Worm (Caenorhabditis elegans) whole organism, L3 larva: ENCODE measurements around the gene bcmo-2.
A peak's percentile ranks its signal among the peaks of the same experiment; 100 is the strongest.

ENCODE experiments used
- R02D3.7 ChIP-seq: fragments of 150-350 bp; optimal IDR thresholded peaks from 2 replicates; lab custom pipeline; 2014; ENCODE audit warnings: missing biosample characterization, missing genetic modification characterization
- ZK546.5 ChIP-seq: sonication (generic microtip); optimal IDR thresholded peaks from 2 replicates; lab custom pipeline; 2017; ENCODE audit warnings: missing biosample characterization, missing genetic modification characterization
- ceh-16 ChIP-seq: sonication (generic microtip); optimal IDR thresholded peaks from 2 replicates; lab custom pipeline; 2017; ENCODE audit warnings: missing biosample characterization, missing genetic modification characterization
- ceh-82 ChIP-seq: fragments of 150-350 bp; optimal IDR thresholded peaks from 2 replicates; lab custom pipeline; 2014; ENCODE audit warnings: missing biosample characterization, missing genetic modification characterization
- daf-12 ChIP-seq: fragments of 150-350 bp; optimal IDR thresholded peaks from 2 replicates; lab custom pipeline; 2014; ENCODE audit warnings: missing biosample characterization, missing genetic modification reagents, missing genetic modification characterization
- egl-5 ChIP-seq: fragments of 150-350 bp; optimal IDR thresholded peaks from 2 replicates; lab custom pipeline; 2017; ENCODE audit warnings: missing biosample characterization, missing genetic modification reagents, missing genetic modification characterization, inconsistent platforms
- elt-1 ChIP-seq: fragments of 150-350 bp; optimal IDR thresholded peaks from 2 replicates; lab custom pipeline; 2014; ENCODE audit warnings: missing biosample characterization, missing genetic modification characterization
- elt-2 ChIP-seq: sonication (generic microtip); optimal IDR thresholded peaks from 2 replicates; lab custom pipeline; 2016; ENCODE audit warnings: missing genetic modification reagents, mild to moderate bottlenecking, missing genetic modification characterization, missing compliant biosample characterization
- elt-3 ChIP-seq, 3 experiments: fragments of 150-350 bp in 1 of 3; sonication (generic microtip) in 2 of 3; optimal IDR thresholded peaks; 2 replicates in 2 of 3; 4 replicates in 1 of 3; lab custom pipeline; 2014 to 2017; ENCODE audit warnings: missing biosample characterization in 3 of 3, missing genetic modification characterization in 3 of 3
- fkh-2 ChIP-seq: fragments of 150-350 bp; optimal IDR thresholded peaks from 2 replicates; lab custom pipeline; 2014; ENCODE audit warnings: missing biosample characterization, missing genetic modification reagents, missing genetic modification characterization
- lin-15B ChIP-seq: fragments of 150-350 bp; optimal IDR thresholded peaks from 2 replicates; lab custom pipeline; 2014; ENCODE audit warnings: missing biosample characterization, missing genetic modification characterization
- lin-39 ChIP-seq: fragments of 150-350 bp; optimal IDR thresholded peaks from 2 replicates; lab custom pipeline; 2018; ENCODE audit warnings: missing biosample characterization, missing genetic modification reagents, missing genetic modification characterization
- mdl-1 ChIP-seq: fragments of 150-350 bp; optimal IDR thresholded peaks from 2 replicates; lab custom pipeline; 2014; ENCODE audit warnings: missing biosample characterization, missing genetic modification characterization
- mml-1 ChIP-seq: fragments of 150-350 bp; sonication (generic microtip); optimal IDR thresholded peaks from 3 replicates; lab custom pipeline; 2014; ENCODE audit warnings: missing biosample characterization, missing genetic modification characterization
- nfya-1 ChIP-seq: sonication (generic microtip); optimal IDR thresholded peaks from 2 replicates; lab custom pipeline; 2017; ENCODE audit warnings: missing genetic modification characterization, mild to moderate bottlenecking, missing compliant biosample characterization, antibody characterized with exemption, moderate library complexity; ENCODE audit not compliant: insufficient read depth
- nhr-12 ChIP-seq: fragments of 150-350 bp; optimal IDR thresholded peaks from 2 replicates; lab custom pipeline; 2014; ENCODE audit warnings: missing biosample characterization, missing genetic modification characterization
- nhr-23 ChIP-seq: fragments of 150-350 bp; optimal IDR thresholded peaks from 2 replicates; lab custom pipeline; 2014; ENCODE audit warnings: missing biosample characterization, missing genetic modification reagents, missing genetic modification characterization
- nhr-237 ChIP-seq: fragments of 150-350 bp; optimal IDR thresholded peaks from 2 replicates; lab custom pipeline; 2014; ENCODE audit warnings: missing biosample characterization, missing genetic modification characterization
- nhr-25 ChIP-seq: sonication (generic microtip); optimal IDR thresholded peaks from 2 replicates; lab custom pipeline; 2017; ENCODE audit warnings: missing biosample characterization, missing genetic modification characterization
- nhr-28 ChIP-seq: fragments of 150-350 bp; optimal IDR thresholded peaks from 2 replicates; lab custom pipeline; 2014; ENCODE audit warnings: missing biosample characterization, missing genetic modification characterization
- nhr-43 ChIP-seq: sonication (generic microtip); optimal IDR thresholded peaks from 2 replicates; lab custom pipeline; 2016; ENCODE audit warnings: mild to moderate bottlenecking, missing genetic modification characterization, missing compliant biosample characterization; ENCODE audit not compliant: poor library complexity, severe bottlenecking
- nhr-77 ChIP-seq: fragments of 150-350 bp; optimal IDR thresholded peaks from 2 replicates; lab custom pipeline; 2014; ENCODE audit warnings: missing biosample characterization, missing genetic modification characterization
- pha-4 ChIP-seq: fragments of 150-350 bp; optimal IDR thresholded peaks from 2 replicates; lab custom pipeline; 2014; ENCODE audit warnings: missing biosample characterization, missing genetic modification reagents, missing genetic modification characterization
- pqm-1 ChIP-seq: fragments of 150-350 bp; optimal IDR thresholded peaks from 2 replicates; lab custom pipeline; 2017; ENCODE audit warnings: missing biosample characterization, missing genetic modification characterization, inconsistent platforms
- sea-2 ChIP-seq: fragments of 150-350 bp; sonication (generic microtip); optimal IDR thresholded peaks from 4 replicates; lab custom pipeline; 2014; ENCODE audit warnings: missing biosample characterization, missing genetic modification reagents, missing genetic modification characterization
- tbx-2 ChIP-seq: sonication (generic microtip); optimal IDR thresholded peaks from 2 replicates; lab custom pipeline; 2016; ENCODE audit warnings: mild to moderate bottlenecking, missing genetic modification characterization, missing compliant biosample characterization
- zag-1 ChIP-seq: fragments of 150-350 bp; optimal IDR thresholded peaks from 2 replicates; lab custom pipeline; 2014; ENCODE audit warnings: missing biosample characterization, missing genetic modification characterization

Gene bcmo-2

DNA sequence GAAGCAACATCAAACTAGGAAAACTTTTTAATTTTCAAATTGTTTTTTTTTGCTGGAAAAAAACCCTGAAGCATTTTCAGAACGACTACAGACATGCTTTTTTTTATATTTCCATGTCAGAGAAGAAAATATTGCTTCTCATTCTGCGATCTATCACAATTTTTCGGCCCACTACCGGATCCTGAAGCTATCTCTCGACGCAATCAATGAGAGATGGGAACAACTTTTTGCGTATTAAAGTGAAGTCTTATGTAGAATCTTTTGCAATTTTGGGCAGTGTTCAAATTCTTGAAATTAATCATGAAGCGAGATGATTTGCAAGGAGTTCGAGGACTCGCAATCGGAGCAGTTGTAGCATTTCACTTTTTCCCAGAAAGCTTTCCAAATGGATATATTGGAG, 41.0 kb downstream of the bcmo-2 start, which contains the start of gene oac-10:
oac-10 (plus strand) TSS at position 301 of the 400 bp plus-strand sequence.
- TF ChIP-seq tbx-2 (tag; lab: Kevin White, UChicago) (no peak), fkh-2 (tag; lab: Kevin White, UChicago) (no peak), nhr-237 (tag; lab: Kevin White, UChicago) (no peak), nhr-43 (tag; lab: Kevin White, UChicago) (no peak), elt-1 (tag; lab: Kevin White, UChicago) (no peak), lin-15B (tag; lab: Kevin White, UChicago) (no peak), sea-2 (GFP tag; lab: Kevin White, UChicago) (no peak), egl-5 (tag; lab: Kevin White, UChicago) (no peak)

DNA sequence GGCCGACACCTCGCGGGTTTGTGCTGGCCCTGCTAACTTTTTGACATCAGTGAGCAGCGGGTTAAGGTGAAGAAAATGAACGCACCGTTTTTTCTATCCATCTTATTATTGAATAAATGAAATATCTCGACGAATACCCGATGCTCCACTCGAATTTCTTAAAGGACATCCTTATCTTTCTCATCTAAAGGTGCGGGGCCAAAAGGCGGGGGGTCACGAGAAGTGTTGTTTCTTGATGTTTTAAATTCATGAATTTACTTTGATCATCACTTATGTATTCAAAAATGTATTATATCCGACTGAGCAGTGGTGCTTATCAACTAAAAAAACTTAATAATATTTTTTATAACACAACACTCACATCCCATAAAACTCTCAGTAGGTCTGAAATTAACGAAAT, 46.0 kb downstream of the bcmo-2 start, which contains the start of gene nhr-261:
nhr-261 (minus strand) TSS at position 101 of the 400 bp plus-strand sequence.
- no peak for TF ChIP-seq lin-39 (tag; lab: Kevin White, UChicago)

DNA sequence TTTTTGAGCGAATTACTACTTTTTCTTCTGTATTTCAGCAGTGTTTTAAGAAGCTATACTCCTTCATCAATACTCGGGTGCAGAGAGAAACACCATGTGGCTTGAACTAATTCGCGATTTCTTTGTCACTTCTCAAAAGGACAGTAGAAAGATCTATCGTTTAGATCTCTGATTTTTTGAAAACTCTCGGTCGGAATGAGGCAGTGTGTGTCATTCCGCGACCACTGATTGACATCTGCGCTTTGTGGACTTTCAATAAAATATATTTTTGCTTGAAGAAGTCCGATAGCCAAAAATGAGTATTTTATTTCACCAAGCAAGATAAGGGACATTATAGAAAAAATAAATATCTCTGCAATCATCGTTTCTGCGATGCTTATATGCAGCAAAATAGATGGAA, 48.6 kb downstream of the bcmo-2 start:
- no peak for TF ChIP-seq fkh-2 (tag; lab: Kevin White, UChicago)
- peak; percentile 60 for TF ChIP-seq elt-1 (tag; lab: Kevin White, UChicago)
- TF ChIP-seq nhr-23 = peak; percentile 7

DNA sequence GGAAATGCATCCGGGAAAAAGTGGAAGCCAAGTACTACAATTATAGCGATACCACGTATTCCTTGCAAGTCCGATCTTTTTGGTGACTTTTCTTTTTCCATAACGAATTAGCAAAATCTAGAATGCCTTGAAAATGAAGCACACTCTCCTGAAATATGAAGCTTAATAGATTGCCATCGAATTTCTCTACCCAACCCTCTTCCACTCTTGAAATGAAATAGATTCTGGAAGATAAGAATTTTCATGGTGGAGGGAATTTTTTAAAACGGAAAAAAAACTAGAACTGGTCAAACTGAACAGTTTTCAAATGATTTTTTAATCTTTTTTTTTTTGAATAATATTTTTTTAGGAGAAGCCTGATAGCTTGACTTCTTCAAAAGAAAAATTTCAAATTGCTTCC, 49.8 kb downstream of the bcmo-2 start, which contains the start of gene oac-11:
oac-11 (minus strand) TSS at position 101 of the 400 bp plus-strand sequence.
- TF ChIP-seq mml-1 (tag; lab: Kevin White, UChicago) (no peak), elt-3 (tag; optimal IDR thresholded peaks at IDR 0.05; lab: Kevin White, UChicago) (no peak), nfya-1 (tag; lab: Kevin White, UChicago) (no peak), elt-2 (no peak), ZK546.5 (tag; lab: Kevin White, UChicago) (no peak), pha-4 (no peak), nhr-237 (tag; lab: Kevin White, UChicago) (no peak), nhr-77 (tag; lab: Kevin White, UChicago) (no peak), zag-1 (tag; lab: Kevin White, UChicago) (no peak), mdl-1 (no peak), pqm-1 (tag; lab: Kevin White, UChicago) (no peak), ceh-16 (no peak), nhr-25 (no peak), daf-12 (tag; lab: Kevin White, UChicago) (no peak), ceh-82 (no peak), nhr-12 (no peak), sea-2 (GFP tag; lab: Kevin White, UChicago) (no peak), fkh-2 (tag; lab: Kevin White, UChicago) (no peak), R02D3.7 (tag; lab: Kevin White, UChicago) (no peak), nhr-28 (no peak)
